Fruit fly (Drosophila melanogaster): Measurements from ENCODE around the gene CG6793.

dm6 chr3L:12084969-12085690, 42.9 kb downstream of the CG6793 start:
- TF ChIP-seq gl (tag; optimal IDR thresholded peaks at IDR 0.05) (no peak), CG34367 (tag; optimal IDR thresholded peaks at IDR 0.05) (no peak), Snoo (tag; optimal IDR thresholded peaks at IDR 0.05) (no peak), CG12605 (GFP tag; IDR thresholded peaks at IDR 0.05) (no peak), Pif1A (GFP tag; optimal IDR thresholded peaks at IDR 0.05) (no peak), EcR (GFP tag; optimal IDR thresholded peaks at IDR 0.05) (no peak), fd96Ca (GFP tag; IDR thresholded peaks at IDR 0.05) (no peak)

Measured in whole organism, pupa.